Worm (Caenorhabditis elegans): ENCODE measurements around the gene Y25C1A.6.

- TF ChIP-seq zag-1 (tag; optimal IDR thresholded peaks at IDR 0.05) = no peak
- no peak for TF ChIP-seq nhr-25 (tag; optimal IDR thresholded peaks at IDR 0.05)
Measured at ce11 chrII:3060782-3061181, at the start of gene Y25C1A.6.

Data from whole organism, L3 larva.